Fruit fly (Drosophila melanogaster) whole organism, embryonic: ENCODE measurements around the gene CG16727.

ENCODE experiments used
- B-H2 ChIP-seq: fragments of 200-800 bp; sonication (Bioruptor generic); optimal IDR thresholded peaks from 2 replicates; lab custom pipeline; 2018; ENCODE audit warnings: missing biosample characterization, mild to moderate bottlenecking, missing genetic modification characterization
- BEAF-32 ChIP-seq: fragments of 200-800 bp; sonication (Bioruptor generic); optimal IDR thresholded peaks from 3 replicates; lab custom pipeline; 2017; ENCODE audit warnings: missing biosample characterization, missing genetic modification characterization, mild to moderate bottlenecking, moderate library complexity, missing genetic modification reagents
- BtbVII ChIP-seq: fragments of 200-800 bp; sonication (Bioruptor generic); optimal IDR thresholded peaks from 3 replicates; lab custom pipeline; 2017; ENCODE audit warnings: missing biosample characterization, mild to moderate bottlenecking, missing genetic modification characterization
- CG10321 ChIP-seq: fragments of 200-800 bp; sonication (Bioruptor generic); IDR thresholded peaks from 2 replicates; pipeline ENCODE4 v1.3.6; 2022; ENCODE audit warnings: missing biosample characterization, missing genetic modification characterization
- CG12104 ChIP-seq: fragments of 200-800 bp; sonication (Bioruptor generic); optimal IDR thresholded peaks from 3 replicates; lab custom pipeline; 2016; ENCODE audit warnings: missing biosample characterization, missing genetic modification characterization
- CG1233 ChIP-seq: fragments of 200-800 bp; sonication (Bioruptor generic); optimal IDR thresholded peaks from 4 replicates; lab custom pipeline; 2018; ENCODE audit warnings: missing biosample characterization, mild to moderate bottlenecking, missing genetic modification characterization
- CG12391 ChIP-seq: fragments of 200-800 bp; sonication (Bioruptor generic); optimal IDR thresholded peaks from 3 replicates; lab custom pipeline; 2018; ENCODE audit warnings: missing biosample characterization, mild to moderate bottlenecking, missing genetic modification characterization, moderate library complexity
- CG1602 ChIP-seq: fragments of 200-800 bp; sonication (Bioruptor generic); optimal IDR thresholded peaks from 3 replicates; lab custom pipeline; 2016; ENCODE audit warnings: missing biosample characterization, missing genetic modification characterization
- CG16779 ChIP-seq: fragments of 200-800 bp; sonication (Bioruptor generic); IDR thresholded peaks from 2 replicates; pipeline ENCODE4 v1.3.6; 2022; ENCODE audit warnings: missing biosample characterization, missing genetic modification characterization
- CG18262 ChIP-seq: fragments of 200-800 bp; optimal IDR thresholded peaks from 3 replicates; lab custom pipeline; 2019; ENCODE audit warnings: missing biosample characterization, mild to moderate bottlenecking, missing genetic modification characterization, moderate library complexity
- CG1832 ChIP-seq: fragments of 200-800 bp; sonication (Bioruptor generic); optimal IDR thresholded peaks from 2 replicates; lab custom pipeline; 2017; ENCODE audit warnings: missing biosample characterization, mild to moderate bottlenecking, missing genetic modification characterization, inconsistent platforms
- CG18619 ChIP-seq: fragments of 200-800 bp; sonication (Bioruptor generic); optimal IDR thresholded peaks from 3 replicates; lab custom pipeline; 2017; ENCODE audit warnings: missing biosample characterization, mild to moderate bottlenecking, missing genetic modification characterization
- CG30020 ChIP-seq: fragments of 200-800 bp; optimal IDR thresholded peaks from 2 replicates; lab custom pipeline; 2019; ENCODE audit warnings: missing biosample characterization, mild to moderate bottlenecking, missing genetic modification characterization, moderate library complexity
- CG31365 ChIP-seq: fragments of 200-800 bp; sonication (Bioruptor generic); optimal IDR thresholded peaks from 2 replicates; lab custom pipeline; 2018; ENCODE audit warnings: missing biosample characterization, mild to moderate bottlenecking, missing genetic modification characterization
- CG3847 ChIP-seq: fragments of 200-800 bp; sonication (Bioruptor generic); IDR thresholded peaks from 2 replicates; pipeline ENCODE4 v1.3.6; 2022; ENCODE audit warnings: missing biosample characterization, missing genetic modification characterization
- CG4707 ChIP-seq: fragments of 200-800 bp; sonication (Bioruptor generic); optimal IDR thresholded peaks from 2 replicates; lab custom pipeline; 2018; ENCODE audit warnings: missing biosample characterization, mild to moderate bottlenecking, missing genetic modification characterization, moderate library complexity
- CG6654 ChIP-seq: fragments of 200-800 bp; sonication (Bioruptor generic); optimal IDR thresholded peaks from 2 replicates; lab custom pipeline; 2017; ENCODE audit warnings: missing biosample characterization, mild to moderate bottlenecking, missing genetic modification characterization
- CG7372 ChIP-seq: fragments of 200-800 bp; sonication (Bioruptor generic); IDR thresholded peaks from 2 replicates; pipeline ENCODE4 v1.3.6; 2022; ENCODE audit warnings: missing biosample characterization, missing genetic modification characterization
- CG7556 ChIP-seq: fragments of 200-800 bp; sonication (Bioruptor generic); optimal IDR thresholded peaks from 2 replicates; lab custom pipeline; 2017; ENCODE audit warnings: missing biosample characterization, mild to moderate bottlenecking, missing genetic modification characterization
- CG9215 ChIP-seq: fragments of 200-800 bp; sonication (Bioruptor generic); IDR thresholded peaks from 2 replicates; pipeline ENCODE4 v1.3.6; 2022; ENCODE audit warnings: missing biosample characterization, missing genetic modification characterization
- CoRest ChIP-seq: fragments of 200-800 bp; sonication (Bioruptor generic); optimal IDR thresholded peaks from 3 replicates; lab custom pipeline; 2018; ENCODE audit warnings: missing biosample characterization, mild to moderate bottlenecking, missing genetic modification characterization, moderate library complexity
- Dref ChIP-seq: fragments of 200-800 bp; sonication (Bioruptor generic); IDR thresholded peaks from 2 replicates; pipeline ENCODE4 v1.3.6; 2022; ENCODE audit warnings: missing biosample characterization, missing genetic modification characterization
- Eip74EF ChIP-seq, 2 experiments: fragments of 200-800 bp in 1 of 2; fragments of >200 bp in 1 of 2; sonication (Bioruptor generic) in 1 of 2; optimal IDR thresholded peaks; 2 replicates each; lab custom pipeline; 2017 to 2019; ENCODE audit warnings: missing biosample characterization in 2 of 2, missing genetic modification characterization in 2 of 2, mild to moderate bottlenecking in 1 of 2, moderate library complexity in 1 of 2
- Fer1 ChIP-seq: fragments of 200-800 bp; sonication (Bioruptor generic); optimal IDR thresholded peaks from 2 replicates; lab custom pipeline; 2017; ENCODE audit warnings: missing biosample characterization, mild to moderate bottlenecking, missing genetic modification characterization
- Hr51 ChIP-seq, 2 experiments: fragments of 200-800 bp; sonication (Bioruptor generic); optimal IDR thresholded peaks; 2 replicates in 1 of 2; 3 replicates in 1 of 2; lab custom pipeline; 2016 to 2018; ENCODE audit warnings: missing biosample characterization in 2 of 2, missing genetic modification characterization in 2 of 2, mild to moderate bottlenecking in 1 of 2, moderate library complexity in 1 of 2
- Meics ChIP-seq: fragments of 200-800 bp; sonication (Bioruptor generic); optimal IDR thresholded peaks from 2 replicates; lab custom pipeline; 2017; ENCODE audit warnings: missing biosample characterization, mild to moderate bottlenecking, missing genetic modification characterization
- PHDP ChIP-seq: fragments of 200-800 bp; sonication (Bioruptor generic); optimal IDR thresholded peaks from 3 replicates; lab custom pipeline; 2018; ENCODE audit warnings: missing biosample characterization, mild to moderate bottlenecking, missing genetic modification characterization, moderate library complexity
- Scr ChIP-seq: fragments of 200-800 bp; sonication (Bioruptor generic); IDR thresholded peaks from 2 replicates; pipeline ENCODE4 v1.3.6; 2022; ENCODE audit warnings: missing biosample characterization, missing genetic modification characterization; ENCODE audit not compliant: partially characterized antibody
- Sox100B ChIP-seq: fragments of 200-800 bp; sonication (Bioruptor generic); optimal IDR thresholded peaks from 3 replicates; lab custom pipeline; 2018; ENCODE audit warnings: missing biosample characterization, mild to moderate bottlenecking, missing genetic modification characterization
- Spps ChIP-seq: fragments of 200-800 bp; sonication (Bioruptor generic); optimal IDR thresholded peaks from 2 replicates; lab custom pipeline; 2018; ENCODE audit warnings: missing biosample characterization, mild to moderate bottlenecking, missing genetic modification characterization
- YL-1 ChIP-seq: fragments of 200-800 bp; sonication (Bioruptor generic); optimal IDR thresholded peaks from 3 replicates; lab custom pipeline; 2017; ENCODE audit warnings: missing biosample characterization, mild to moderate bottlenecking, missing genetic modification characterization
- bab2 ChIP-seq: fragments of 200-800 bp; sonication (Bioruptor generic); optimal IDR thresholded peaks from 2 replicates; lab custom pipeline; 2016; ENCODE audit warnings: missing biosample characterization, missing genetic modification characterization
- bigmax ChIP-seq: fragments of 200-800 bp; sonication (Bioruptor generic); optimal IDR thresholded peaks from 2 replicates; lab custom pipeline; 2018; ENCODE audit warnings: missing biosample characterization, mild to moderate bottlenecking, missing genetic modification characterization
- chm ChIP-seq: fragments of 200-800 bp; sonication (Bioruptor generic); IDR thresholded peaks from 2 replicates; pipeline ENCODE4 v1.3.6; 2022; ENCODE audit warnings: missing biosample characterization, missing genetic modification characterization
- dimm ChIP-seq: fragments of 200-800 bp; sonication (Bioruptor generic); IDR thresholded peaks from 2 replicates; pipeline ENCODE4 v1.3.6; 2022; ENCODE audit warnings: missing biosample characterization, missing genetic modification characterization
- ftz-f1 ChIP-seq: fragments of 200-800 bp; sonication (Bioruptor generic); optimal IDR thresholded peaks from 2 replicates; lab custom pipeline; 2016; ENCODE audit warnings: missing biosample characterization, missing genetic modification characterization
- hb ChIP-seq: fragments of 200-800 bp; sonication (Bioruptor generic); IDR thresholded peaks from 3 replicates; pipeline ENCODE4 v1.3.6; 2022; ENCODE audit warnings: missing biosample characterization, missing genetic modification characterization; ENCODE audit not compliant: partially characterized antibody
- lmd ChIP-seq: fragments of 200-800 bp; sonication (Bioruptor generic); IDR thresholded peaks from 2 replicates; pipeline ENCODE4 v1.3.6; 2022; ENCODE audit warnings: missing biosample characterization, missing genetic modification characterization
- lov ChIP-seq, 2 experiments: fragments of 200-800 bp in 1 of 2; fragments of >200 bp in 1 of 2; sonication (Bioruptor generic) in 1 of 2; IDR thresholded peaks in 1 of 2; optimal IDR thresholded peaks in 1 of 2; 2 replicates in 1 of 2; 3 replicates in 1 of 2; pipeline versions ENCODE4 v1.3.6 to Lab custom; 2017 to 2022; ENCODE audit warnings: missing biosample characterization in 1 of 2, missing genetic modification characterization in 1 of 2
- otp ChIP-seq: fragments of 200-800 bp; sonication (Bioruptor generic); IDR thresholded peaks from 3 replicates; pipeline ENCODE4, ENCODE4 v1.3.6; 2022; ENCODE audit warnings: missing biosample characterization, missing genetic modification characterization
- p53 ChIP-seq: fragments of 200-800 bp; sonication (Bioruptor generic); optimal IDR thresholded peaks from 2 replicates; lab custom pipeline; 2016; ENCODE audit warnings: missing biosample characterization, missing genetic modification characterization
- pros ChIP-seq: fragments of 200-800 bp; sonication (Bioruptor generic); optimal IDR thresholded peaks from 3 replicates; lab custom pipeline; 2019; ENCODE audit warnings: missing biosample characterization, mild to moderate bottlenecking, missing genetic modification characterization, moderate library complexity
- pum ChIP-seq: fragments of 200-800 bp; sonication (Bioruptor generic); optimal IDR thresholded peaks from 2 replicates; lab custom pipeline; 2016; ENCODE audit warnings: missing biosample characterization, missing genetic modification characterization
- sima ChIP-seq: fragments of 200-800 bp; sonication (Bioruptor generic); optimal IDR thresholded peaks from 2 replicates; lab custom pipeline; 2016; ENCODE audit warnings: missing biosample characterization, missing genetic modification characterization
- slou ChIP-seq: fragments of 200-800 bp; sonication (Bioruptor generic); optimal IDR thresholded peaks from 3 replicates; lab custom pipeline; 2016; ENCODE audit warnings: missing biosample characterization, missing genetic modification characterization
- tna ChIP-seq: fragments of 200-800 bp; sonication (Bioruptor generic); IDR thresholded peaks from 2 replicates; pipeline ENCODE4 v1.3.6; 2022; ENCODE audit warnings: missing biosample characterization, missing genetic modification characterization; ENCODE audit not compliant: partially characterized antibody
- trem ChIP-seq: fragments of 200-800 bp; optimal IDR thresholded peaks from 3 replicates; lab custom pipeline; 2019; ENCODE audit warnings: missing biosample characterization, mild to moderate bottlenecking, missing genetic modification characterization, moderate library complexity
- trh ChIP-seq: fragments of 200-800 bp; sonication (Bioruptor generic); optimal IDR thresholded peaks from 2 replicates; lab custom pipeline; 2016; ENCODE audit warnings: missing biosample characterization, missing genetic modification characterization
- unpg ChIP-seq: fragments of 200-800 bp; sonication (Bioruptor generic); optimal IDR thresholded peaks from 3 replicates; lab custom pipeline; 2018; ENCODE audit warnings: missing biosample characterization, mild to moderate bottlenecking, missing genetic modification characterization, moderate library complexity

The CG16727 gene

dm6 chr3R:19584818-19585217 lies 28.4 kb upstream of the CG16727 start (continued):
- TF ChIP-seq bigmax (GFP tag; lab: Kevin White, UChicago) (peak; percentile 65), Meics (GFP tag; lab: Kevin White, UChicago) (peak; percentile 75), CoRest (tag; lab: Kevin White, UChicago) (peak; percentile 81), CG7556 (GFP tag; lab: Kevin White, UChicago) (peak; percentile 84), p53 (GFP tag; lab: Kevin White, UChicago) (peak; percentile 90), Sox100B (GFP tag; lab: Kevin White, UChicago) (peak; percentile 92), chm (GFP tag; lab: Robert Waterston, UW) (peak; percentile 84), CG18619 (peak; percentile 88), sima (GFP tag; lab: Kevin White, UChicago) (peak; percentile 15), CG10321 (peak; percentile 51; the same call in 1 of the 2 replicates), Scr (GFP tag; lab: Robert Waterston, UW) (no peak), Hr51 (GFP tag; optimal IDR thresholded peaks at IDR 0.05; lab: Kevin White, UChicago) (peak in 1 of 2 experiments; percentile 83), Fer1 (peak; percentile 91), pros (GFP tag; lab: Kevin White, UChicago) (peak; percentile 93), dimm (peak; percentile 9; the same call in 1 of the 2 replicates), hb (GFP tag; lab: Robert Waterston, UW) (no peak), B-H2 (no peak), CG18262 (peak; percentile 88), CG12391 (peak; percentile 75), lmd (GFP tag; lab: Robert Waterston, UW) (0 out of 2 replicates have a peak, but pooled peaks have one; percentile 13), unpg (GFP tag; lab: Kevin White, UChicago) (peak; percentile 86), YL-1 (GFP tag; lab: Kevin White, UChicago) (peak; percentile 93), trem (tag; lab: Kevin White, UChicago) (peak; percentile 79), CG1602 (GFP tag; lab: Kevin White, UChicago) (peak; percentile 81), CG3847 (GFP tag; lab: Robert Waterston, UW) (0 out of 2 replicates have a peak, but pooled peaks have one; percentile 16), CG31365 (tag; lab: Kevin White, UChicago) (peak; percentile 78), CG1832 (no peak), Dref (no peak), BEAF-32 (GFP tag; lab: Kevin White, UChicago) (no peak), BtbVII (GFP tag; lab: Kevin White, UChicago) (peak; percentile 90), slou (GFP tag; lab: Kevin White, UChicago) (peak; percentile 24), otp (GFP tag; lab: Robert Waterston, UW) (peak; percentile 91), Eip74EF (GFP tag; optimal IDR thresholded peaks at IDR 0.05; lab: Kevin White, UChicago) (peak in 1 of 2 experiments; percentile 56), CG7372 (GFP tag; lab: Robert Waterston, UW) (no peak), ftz-f1 (GFP tag; lab: Kevin White, UChicago) (peak; percentile 17), lov (optimal IDR thresholded peaks at IDR 0.05; lab: Kevin White, UChicago) (no peak), lov (GFP tag; IDR thresholded peaks at IDR 0.05; lab: Robert Waterston, UW) (peak; percentile 77; the same call in 2 of the 3 replicates), Spps (peak; percentile 85), CG6654 (GFP tag; lab: Kevin White, UChicago) (peak; percentile 44), bab2 (GFP tag; lab: Kevin White, UChicago) (peak; percentile 83), tna (no peak), CG30020 (tag; lab: Kevin White, UChicago) (no peak), PHDP (peak; percentile 85), trh (GFP tag; lab: Kevin White, UChicago) (peak; percentile 76), pum (peak; percentile 51), CG9215 (GFP tag; lab: Robert Waterston, UW) (no peak), CG12104 (peak; percentile 91), CG16779 (GFP tag; lab: Robert Waterston, UW) (no peak), CG1233 (peak; percentile 92), CG4707 (peak; percentile 92)
